Worm (Caenorhabditis elegans) whole organism, L2 larva: ENCODE data around the gene T01D1.8.

Experiments used
- C34F6.9 ChIP-seq: fragments of 150-350 bp; optimal IDR thresholded peaks from 2 replicates; lab custom pipeline; 2014; ENCODE audit warnings: missing biosample characterization, missing genetic modification characterization
- F13H6.1 ChIP-seq: sonication (generic microtip); optimal IDR thresholded peaks from 2 replicates; lab custom pipeline; 2016; ENCODE audit warnings: missing genetic modification characterization, missing compliant biosample characterization
- R02D3.7 ChIP-seq: fragments of 150-350 bp; optimal IDR thresholded peaks from 2 replicates; lab custom pipeline; 2014; ENCODE audit warnings: missing biosample characterization, missing genetic modification characterization
- Y55F3AM.14 ChIP-seq: fragments of 200-800 bp; sonication (Bioruptor generic); optimal IDR thresholded peaks from 2 replicates; lab custom pipeline; 2018; ENCODE audit warnings: mild to moderate bottlenecking, missing genetic modification characterization, missing compliant biosample characterization
- ZK546.5 ChIP-seq: sonication (generic microtip); optimal IDR thresholded peaks from 2 replicates; lab custom pipeline; 2017; ENCODE audit warnings: missing biosample characterization, missing genetic modification characterization
- alr-1 ChIP-seq: fragments of 150-350 bp; optimal IDR thresholded peaks from 2 replicates; lab custom pipeline; 2014; ENCODE audit warnings: missing biosample characterization, missing genetic modification characterization
- aly-2 ChIP-seq: fragments of 150-350 bp; optimal IDR thresholded peaks from 2 replicates; lab custom pipeline; 2014; ENCODE audit warnings: missing biosample characterization, missing genetic modification characterization
- ama-1 ChIP-seq: fragments of 150-350 bp; optimal IDR thresholded peaks from 2 replicates; lab custom pipeline; 2018; ENCODE audit warnings: inconsistent platforms
- ceh-16 ChIP-seq: fragments of 150-350 bp; optimal IDR thresholded peaks from 2 replicates; lab custom pipeline; 2014; ENCODE audit warnings: missing biosample characterization, missing genetic modification characterization
- ceh-82 ChIP-seq: fragments of 150-350 bp; optimal IDR thresholded peaks from 2 replicates; lab custom pipeline; 2014; ENCODE audit warnings: missing biosample characterization, missing genetic modification characterization
- crh-2 ChIP-seq: sonication (generic microtip); optimal IDR thresholded peaks from 2 replicates; lab custom pipeline; 2017; ENCODE audit warnings: missing biosample characterization, missing genetic modification characterization
- elt-1 ChIP-seq: fragments of 150-350 bp; optimal IDR thresholded peaks from 2 replicates; lab custom pipeline; 2014; ENCODE audit warnings: missing biosample characterization, missing genetic modification characterization
- elt-3 ChIP-seq: sonication (generic microtip); optimal IDR thresholded peaks from 2 replicates; lab custom pipeline; 2017; ENCODE audit warnings: missing biosample characterization, missing genetic modification characterization
- fos-1 ChIP-seq: fragments of 150-350 bp; optimal IDR thresholded peaks from 2 replicates; lab custom pipeline; 2014; ENCODE audit warnings: missing biosample characterization, missing genetic modification characterization
- gmeb-1 ChIP-seq: fragments of 150-350 bp; optimal IDR thresholded peaks from 2 replicates; lab custom pipeline; 2014; ENCODE audit warnings: missing biosample characterization, missing genetic modification characterization
- lin-11 ChIP-seq: fragments of 150-350 bp; sonication (generic microtip); optimal IDR thresholded peaks from 2 replicates; lab custom pipeline; 2014; ENCODE audit warnings: missing biosample characterization, missing genetic modification characterization, inconsistent platforms, mixed read lengths
- lin-39 ChIP-seq: fragments of 150-350 bp; optimal IDR thresholded peaks from 2 replicates; lab custom pipeline; 2014; ENCODE audit warnings: missing biosample characterization, missing genetic modification reagents, missing genetic modification characterization
- lsy-2 ChIP-seq, 2 experiments: fragments of 150-350 bp in 1 of 2; sonication (generic microtip) in 1 of 2; optimal IDR thresholded peaks; 2 replicates each; lab custom pipeline; 2014 to 2017; ENCODE audit warnings: missing biosample characterization in 2 of 2, missing genetic modification characterization in 2 of 2
- mdl-1 ChIP-seq, 2 experiments: fragments of 150-350 bp in 1 of 2; sonication (generic microtip) in 1 of 2; optimal IDR thresholded peaks; 2 replicates each; lab custom pipeline; 2017; ENCODE audit warnings: missing biosample characterization in 2 of 2, missing genetic modification characterization in 2 of 2
- nhr-10 ChIP-seq: sonication (generic microtip); optimal IDR thresholded peaks from 2 replicates; lab custom pipeline; 2017; ENCODE audit warnings: missing biosample characterization, missing genetic modification characterization
- nhr-11 ChIP-seq: fragments of 150-350 bp; optimal IDR thresholded peaks from 2 replicates; lab custom pipeline; 2014; ENCODE audit warnings: missing biosample characterization, missing genetic modification characterization
- nhr-12 ChIP-seq: fragments of 150-350 bp; optimal IDR thresholded peaks from 2 replicates; lab custom pipeline; 2014; ENCODE audit warnings: missing biosample characterization, missing genetic modification characterization
- nhr-129 ChIP-seq: fragments of 150-350 bp; optimal IDR thresholded peaks from 2 replicates; lab custom pipeline; 2014; ENCODE audit warnings: missing biosample characterization, missing genetic modification characterization
- nhr-23 ChIP-seq: fragments of 150-350 bp; optimal IDR thresholded peaks from 2 replicates; lab custom pipeline; 2014; ENCODE audit warnings: missing biosample characterization, missing genetic modification reagents, missing genetic modification characterization
- nhr-237 ChIP-seq: fragments of 150-350 bp; optimal IDR thresholded peaks from 2 replicates; lab custom pipeline; 2014; ENCODE audit warnings: missing biosample characterization, missing genetic modification characterization
- nhr-25 ChIP-seq: fragments of 150-350 bp; sonication (generic microtip); optimal IDR thresholded peaks from 3 replicates; lab custom pipeline; 2014; ENCODE audit warnings: missing biosample characterization, missing genetic modification characterization
- nhr-6 ChIP-seq: fragments of 150-350 bp; optimal IDR thresholded peaks from 2 replicates; lab custom pipeline; 2014; ENCODE audit warnings: missing biosample characterization, missing genetic modification characterization
- nhr-77 ChIP-seq: fragments of 150-350 bp; optimal IDR thresholded peaks from 2 replicates; lab custom pipeline; 2014; ENCODE audit warnings: missing biosample characterization, missing genetic modification characterization
- peb-1 ChIP-seq: fragments of 150-350 bp; optimal IDR thresholded peaks from 2 replicates; lab custom pipeline; 2014; ENCODE audit warnings: missing biosample characterization, missing genetic modification characterization
- skn-1 ChIP-seq: sonication (generic microtip); optimal IDR thresholded peaks from 2 replicates; lab custom pipeline; 2017; ENCODE audit warnings: missing biosample characterization, missing genetic modification characterization
- sma-3 ChIP-seq: sonication (generic microtip); optimal IDR thresholded peaks from 2 replicates; lab custom pipeline; 2016; ENCODE audit warnings: missing genetic modification reagents, missing genetic modification characterization, missing compliant biosample characterization
- sma-9 ChIP-seq, 2 experiments: fragments of 150-350 bp in 1 of 2; sonication (generic microtip) in 1 of 2; optimal IDR thresholded peaks; 2 replicates each; lab custom pipeline; 2014 to 2016; ENCODE audit warnings: missing genetic modification characterization in 2 of 2, mild to moderate bottlenecking in 1 of 2, missing biosample characterization in 1 of 2, missing compliant biosample characterization in 1 of 2, missing genetic modification reagents in 1 of 2, moderate library complexity in 1 of 2
- snpc-4 ChIP-seq: fragments of 150-350 bp; optimal IDR thresholded peaks from 2 replicates; lab custom pipeline; 2014; ENCODE audit warnings: missing biosample characterization, missing genetic modification characterization
- unc-39 ChIP-seq: fragments of 150-350 bp; optimal IDR thresholded peaks from 2 replicates; lab custom pipeline; 2014; ENCODE audit warnings: missing biosample characterization, missing genetic modification characterization
- unc-55 ChIP-seq: fragments of 150-350 bp; sonication (generic microtip); optimal IDR thresholded peaks from 3 replicates; lab custom pipeline; 2014; ENCODE audit warnings: missing biosample characterization, missing genetic modification reagents, missing genetic modification characterization
- unc-62 ChIP-seq: fragments of 150-350 bp; optimal IDR thresholded peaks from 2 replicates; lab custom pipeline; 2014; ENCODE audit warnings: missing biosample characterization, missing genetic modification reagents, missing genetic modification characterization
- zag-1 ChIP-seq: fragments of 150-350 bp; optimal IDR thresholded peaks from 2 replicates; lab custom pipeline; 2014; ENCODE audit warnings: missing biosample characterization, missing genetic modification characterization
- ztf-11 ChIP-seq: sonication (generic microtip); optimal IDR thresholded peaks from 2 replicates; lab custom pipeline; 2017; ENCODE audit warnings: missing biosample characterization, missing genetic modification characterization
- ztf-4 ChIP-seq: fragments of 150-350 bp; optimal IDR thresholded peaks from 2 replicates; lab custom pipeline; 2014; ENCODE audit warnings: missing biosample characterization, missing genetic modification characterization

Gene T01D1.8

DNA sequence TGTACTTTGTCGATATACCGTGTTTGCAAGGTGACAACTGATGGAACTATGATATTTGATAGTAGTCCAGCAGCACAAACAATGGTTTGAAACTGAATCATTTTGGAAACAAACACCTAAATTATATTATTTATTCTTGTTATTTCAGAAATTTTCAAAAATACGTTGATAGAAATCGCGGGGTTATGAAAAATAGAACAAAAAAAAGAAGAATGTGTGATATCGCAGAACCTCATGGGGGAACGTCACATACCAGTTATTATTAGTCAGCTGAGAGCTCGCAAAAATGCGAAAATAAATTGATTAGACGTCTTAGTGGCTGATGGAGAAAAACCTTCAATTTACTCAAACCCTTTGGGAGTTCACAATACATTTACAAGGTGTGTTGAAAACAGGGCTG, 2.4 kb downstream of the T01D1.8 start, which contains the start of gene T01D1.5:
T01D1.5 (minus strand) TSS at position 101 of the 400 bp plus-strand sequence.
- TF ChIP-seq mdl-1 (tag; optimal IDR thresholded peaks at IDR 0.05; lab: Kevin White, UChicago) = no peak

ce11 chrII:192584-192983, 6.0 kb downstream of the T01D1.8 start:
- TF ChIP-seq nhr-23 (tag; lab: Kevin White, UChicago) = no peak
- TF ChIP-seq lin-39 (tag; lab: Kevin White, UChicago) = no peak
- TF ChIP-seq nhr-11 (tag; lab: Kevin White, UChicago) = no peak

ce11 chrII:194458-194857, 7.9 kb downstream of the T01D1.8 start, which contains the start of gene abu-11:
Gene abu-11, minus strand, starts transcription at chrII:194558.
- TF ChIP-seq sma-9 (GFP tag; optimal IDR thresholded peaks at IDR 0.05; lab: Kevin White, UChicago) (no peak), sma-9 (tag; optimal IDR thresholded peaks at IDR 0.05; lab: Kevin White, UChicago) (no peak), fos-1 (no peak), ceh-82 (tag; lab: Kevin White, UChicago) (no peak), ceh-16 (tag; lab: Kevin White, UChicago) (no peak), ztf-11 (tag; lab: Kevin White, UChicago) (no peak), Y55F3AM.14 (GFP tag; lab: Kevin White, UChicago) (no peak), nhr-23 (tag; lab: Kevin White, UChicago) (no peak), nhr-12 (no peak), aly-2 (tag; lab: Kevin White, UChicago) (no peak), alr-1 (no peak), nhr-129 (tag; lab: Kevin White, UChicago) (no peak), elt-1 (tag; lab: Kevin White, UChicago) (no peak), mdl-1 (tag; optimal IDR thresholded peaks at IDR 0.05; lab: Kevin White, UChicago) (no peak)
- TF ChIP-seq, all 48 proteins: peak for 0

DNA sequence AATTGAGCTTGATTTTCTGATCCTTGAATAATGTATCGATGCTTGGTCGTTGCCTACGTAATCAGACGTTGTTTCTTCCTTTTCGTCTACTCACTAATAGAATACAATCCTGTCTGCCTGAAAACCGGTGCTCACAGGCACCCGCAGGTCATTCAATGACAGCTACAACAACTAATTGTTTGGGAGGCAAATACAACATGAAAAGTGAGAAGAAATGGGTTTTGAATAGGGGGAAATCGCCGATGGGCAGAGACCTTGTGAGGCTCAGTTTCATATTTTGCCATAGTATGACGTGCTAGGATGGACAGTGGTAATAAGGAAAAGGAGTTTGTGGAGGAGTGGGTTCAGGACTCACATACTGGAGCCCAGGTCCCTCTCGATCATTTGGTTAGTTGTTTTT, 10.1 kb downstream of the T01D1.8 start, which contains the start of gene chs-2:
chs-2 (plus strand) TSS at position 301 of the 400 bp plus-strand sequence.
- TF ChIP-seq lin-11 (tag; lab: Kevin White, UChicago) (no peak), ZK546.5 (tag; lab: Kevin White, UChicago) (no peak), peb-1 (tag; lab: Kevin White, UChicago) (no peak), nhr-6 (tag; lab: Kevin White, UChicago) (no peak), nhr-237 (tag; lab: Kevin White, UChicago) (no peak), lsy-2 (tag; optimal IDR thresholded peaks at IDR 0.05; lab: Kevin White, UChicago) (no peak), ztf-11 (tag; lab: Kevin White, UChicago) (no peak), fos-1 (no peak), unc-55 (GFP tag; lab: Kevin White, UChicago) (no peak), nhr-129 (tag; lab: Kevin White, UChicago) (no peak), C34F6.9 (tag; lab: Kevin White, UChicago) (no peak), crh-2 (tag; lab: Kevin White, UChicago) (no peak), unc-62 (GFP tag; lab: Kevin White, UChicago) (no peak), mdl-1 (tag; optimal IDR thresholded peaks at IDR 0.05; lab: Kevin White, UChicago) (no peak), elt-3 (tag; lab: Kevin White, UChicago) (no peak), nhr-25 (tag; lab: Kevin White, UChicago) (no peak), ztf-4 (tag; lab: Kevin White, UChicago) (no peak)

- no peak for TF ChIP-seq nhr-129 (tag; lab: Kevin White, UChicago)
- no peak for TF ChIP-seq nhr-25 (tag; lab: Kevin White, UChicago)
- TF ChIP-seq nhr-11 (tag; lab: Kevin White, UChicago) = no peak
- TF ChIP-seq Y55F3AM.14 (GFP tag; lab: Kevin White, UChicago) = no peak
- TF ChIP-seq, all 48 proteins: peak for 0
Measured at ce11 chrII:208097-208496, 21.6 kb downstream of the T01D1.8 start.

DNA sequence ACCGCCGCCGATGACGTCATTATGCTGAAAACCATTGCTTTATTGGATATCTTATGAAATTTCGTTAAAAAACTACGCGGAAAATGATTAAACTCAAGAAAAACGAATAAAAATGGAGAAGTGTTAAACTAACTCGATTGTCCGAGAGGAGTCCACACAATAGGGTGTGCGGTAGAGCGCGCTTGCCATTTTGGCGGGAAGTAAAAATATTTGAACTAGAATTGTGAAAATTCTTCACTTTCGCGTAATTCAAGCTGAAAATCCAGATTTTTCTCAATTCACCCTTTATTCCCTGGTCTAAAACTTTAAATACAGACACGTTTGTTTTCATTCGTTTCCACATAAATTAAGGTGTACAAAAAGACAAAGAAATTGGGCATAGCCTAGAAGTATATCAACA, 30.1 kb downstream of the T01D1.8 start, which contains the start of gene F48A11.4:
F48A11.4 (minus strand) TSS at position 24 of the 400 bp plus-strand sequence.
- TF ChIP-seq aly-2 (tag; lab: Kevin White, UChicago) (no peak), unc-39 (tag; lab: Kevin White, UChicago) (no peak), C34F6.9 (tag; lab: Kevin White, UChicago) (peak; percentile 95), nhr-10 (tag; lab: Kevin White, UChicago) (peak; percentile 69), gmeb-1 (tag; lab: Kevin White, UChicago) (peak; percentile 100), skn-1 (tag; lab: Kevin White, UChicago) (peak; percentile 35), unc-55 (GFP tag; lab: Kevin White, UChicago) (peak; percentile 98), sma-3 (GFP tag; lab: Kevin White, UChicago) (peak; percentile 96), peb-1 (tag; lab: Kevin White, UChicago) (no peak), zag-1 (tag; lab: Kevin White, UChicago) (peak; percentile 61), elt-1 (tag; lab: Kevin White, UChicago) (no peak), crh-2 (tag; lab: Kevin White, UChicago) (peak; percentile 95), ceh-82 (tag; lab: Kevin White, UChicago) (peak; percentile 66), nhr-25 (tag; lab: Kevin White, UChicago) (peak; percentile 96), alr-1 (no peak), snpc-4 (tag; lab: Kevin White, UChicago) (peak; percentile 84), nhr-23 (tag; lab: Kevin White, UChicago) (no peak), ceh-16 (tag; lab: Kevin White, UChicago) (peak; percentile 83), lin-11 (tag; lab: Kevin White, UChicago) (peak; percentile 80), mdl-1 (tag; optimal IDR thresholded peaks at IDR 0.05; lab: Kevin White, UChicago) (peak; percentile 17 to 27), R02D3.7 (tag; lab: Kevin White, UChicago) (peak; percentile 69), nhr-77 (tag; lab: Kevin White, UChicago) (peak; percentile 57), ama-1 (peak; percentile 89), ztf-4 (tag; lab: Kevin White, UChicago) (peak; percentile 91), Y55F3AM.14 (GFP tag; lab: Kevin White, UChicago) (peak; percentile 52), sma-9 (GFP tag; optimal IDR thresholded peaks at IDR 0.05; lab: Kevin White, UChicago) (peak; percentile 92), sma-9 (tag; optimal IDR thresholded peaks at IDR 0.05; lab: Kevin White, UChicago) (no peak), F13H6.1 (tag; lab: Kevin White, UChicago) (peak; percentile 93)
